Fruit fly (Drosophila melanogaster) S2 (cell line): ENCODE measurements around the gene CG9173.
"Not testable (repeated sequence)": the region's sequence is repeated elsewhere in the genome, so short reads cannot be mapped to it uniquely, and the experiment has no call there.

Experiments
- CG8478 ChIP-seq: fragments of >200 bp; optimal IDR thresholded peaks from 2 replicates; lab custom pipeline; 2018
- CTCF ChIP-seq, 2 experiments: fragments of >200 bp; optimal IDR thresholded peaks; 2 replicates each; lab custom pipeline; 2018

Gene CG9173

DNA sequence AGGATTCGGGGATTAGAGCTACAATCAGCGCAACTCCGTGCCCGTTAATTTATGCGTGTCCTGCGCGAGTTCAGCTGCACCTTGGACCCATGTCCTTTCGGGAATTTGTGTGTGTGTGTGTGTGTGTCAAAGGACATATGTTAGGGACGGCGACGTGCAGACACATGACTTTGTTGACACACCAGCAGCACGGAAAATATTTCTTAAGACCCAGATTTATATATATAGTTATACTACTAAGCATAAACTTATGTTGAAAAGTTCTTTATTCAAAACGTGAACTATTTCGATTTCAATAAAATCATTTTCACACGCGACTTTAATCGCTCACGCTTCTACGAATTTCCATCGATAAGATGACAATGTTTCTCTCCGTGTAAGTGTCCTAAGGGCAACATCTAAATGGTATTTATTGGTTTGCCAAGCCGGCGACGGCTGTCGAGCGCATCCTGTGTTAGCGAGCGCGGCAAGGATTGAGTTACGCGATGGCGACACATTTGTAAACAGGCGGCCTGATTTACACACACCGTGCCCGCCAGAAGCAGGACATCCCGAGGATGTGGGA, 8.3 kb upstream of the CG9173 start:
- TF ChIP-seq CTCF (optimal IDR thresholded peaks at IDR 0.05; lab: Kevin White, UChicago) (no peak), CG8478 (lab: Kevin White, UChicago) (no peak)

DNA sequence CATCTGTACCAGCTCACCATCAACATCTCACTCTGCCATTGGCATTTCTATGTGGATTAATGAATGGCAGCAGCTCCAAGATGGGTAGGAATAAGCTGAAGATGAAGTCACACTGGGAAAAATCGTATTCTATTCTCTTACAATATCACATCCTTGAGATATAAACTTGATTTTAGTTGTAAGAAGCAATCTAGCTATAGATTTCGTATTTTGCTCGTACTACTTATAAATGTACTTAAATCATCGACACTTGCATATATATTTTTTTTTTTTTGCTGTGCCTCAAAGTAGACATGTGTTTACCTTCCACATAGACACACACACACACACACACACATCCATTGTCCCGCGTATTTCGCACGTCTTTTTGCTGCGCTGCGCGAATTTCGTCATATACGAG, 1.2 kb upstream of the CG9173 start:
- TF ChIP-seq CG8478 (lab: Kevin White, UChicago) (no peak), CTCF (optimal IDR thresholded peaks at IDR 0.05; lab: Kevin White, UChicago) (no peak)

DNA sequence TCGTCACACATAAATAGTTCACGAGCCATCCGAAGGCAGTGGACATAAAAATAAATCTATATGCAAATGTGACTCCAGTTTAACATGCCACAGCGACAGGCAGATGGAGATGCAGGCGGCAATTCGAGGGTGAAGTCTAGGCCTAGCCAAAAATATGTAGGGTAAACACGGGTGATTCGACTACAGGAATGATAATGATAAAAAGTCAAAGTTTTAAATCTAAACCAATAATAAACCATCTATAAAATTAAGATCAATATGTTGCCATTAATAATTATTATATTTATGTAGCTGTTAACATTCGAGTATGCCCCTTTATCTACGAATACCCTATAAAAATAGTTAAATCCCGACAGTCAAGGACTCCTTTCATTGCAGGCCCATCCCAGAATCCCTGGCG, 2.3 kb downstream of the CG9173 start:
- TF ChIP-seq CG8478 (lab: Kevin White, UChicago) (no peak), CTCF (optimal IDR thresholded peaks at IDR 0.05; lab: Kevin White, UChicago) (no peak)

DNA sequence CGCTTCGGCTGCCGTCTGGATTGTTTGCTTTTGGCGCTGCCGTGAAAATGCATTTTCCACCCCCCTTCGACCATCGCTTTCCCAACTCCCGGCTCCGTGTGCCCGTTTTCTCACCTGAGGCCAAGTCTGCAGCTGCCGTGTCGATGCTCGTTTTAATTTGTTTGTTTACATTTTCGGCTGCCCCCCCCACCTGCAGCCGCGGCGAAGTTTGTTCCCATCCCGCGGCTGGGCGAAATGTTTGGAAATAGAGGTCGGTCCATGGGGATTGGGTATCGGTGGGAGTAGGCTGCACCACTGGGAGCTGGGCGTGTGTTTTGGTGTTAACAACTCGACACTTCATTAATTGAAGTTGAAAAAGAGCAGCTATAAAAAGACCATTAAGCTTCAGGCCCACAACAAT, 3.3 kb downstream of the CG9173 start:
- TF ChIP-seq CTCF (optimal IDR thresholded peaks at IDR 0.05; lab: Kevin White, UChicago), result no peak
- no peak for TF ChIP-seq CG8478 (lab: Kevin White, UChicago)

DNA sequence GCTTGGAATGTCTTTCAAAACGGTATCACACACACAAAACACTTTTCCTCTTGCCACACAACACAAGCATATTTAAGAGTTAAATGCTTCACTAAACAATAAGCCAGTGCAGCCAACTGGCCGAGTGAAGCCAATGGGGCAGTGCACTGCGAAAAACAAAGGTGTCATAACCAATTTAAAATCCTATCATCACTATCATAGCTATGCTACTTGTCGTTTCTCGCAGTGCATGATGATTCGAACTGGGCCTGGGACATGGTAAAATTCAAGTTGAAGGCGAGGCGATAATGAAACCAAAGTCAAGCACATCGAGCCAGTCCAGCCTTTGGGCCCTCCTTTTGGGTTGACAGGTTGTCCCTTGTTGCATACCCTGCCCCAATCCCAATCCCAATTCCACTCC, 4.5 kb downstream of the CG9173 start:
- TF ChIP-seq CG8478 (lab: Kevin White, UChicago) (no peak), CTCF (optimal IDR thresholded peaks at IDR 0.05; lab: Kevin White, UChicago) (no peak)

DNA sequence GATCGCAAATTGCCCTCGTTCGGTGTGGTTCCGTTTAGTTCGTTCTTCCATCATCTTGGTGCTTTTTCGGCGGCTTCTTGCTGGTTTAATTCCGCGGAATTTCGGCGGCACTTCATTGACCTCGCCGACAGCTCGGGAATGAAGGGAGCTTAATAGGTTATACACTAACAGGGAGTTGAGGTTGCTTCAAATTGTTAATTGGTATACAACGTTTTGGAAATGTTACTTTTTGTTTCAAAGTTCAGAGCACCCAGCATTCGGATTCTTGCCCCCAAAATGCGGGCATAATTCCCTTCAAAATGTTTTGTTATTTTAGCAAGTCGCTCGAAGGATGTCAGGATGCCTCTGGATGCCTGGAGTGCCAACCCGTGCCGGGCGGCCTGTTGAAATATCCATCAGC, 5.4 kb downstream of the CG9173 start:
- TF ChIP-seq CG8478 (lab: Kevin White, UChicago), result no peak
- TF ChIP-seq CTCF (optimal IDR thresholded peaks at IDR 0.05; lab: Kevin White, UChicago), result no peak

DNA sequence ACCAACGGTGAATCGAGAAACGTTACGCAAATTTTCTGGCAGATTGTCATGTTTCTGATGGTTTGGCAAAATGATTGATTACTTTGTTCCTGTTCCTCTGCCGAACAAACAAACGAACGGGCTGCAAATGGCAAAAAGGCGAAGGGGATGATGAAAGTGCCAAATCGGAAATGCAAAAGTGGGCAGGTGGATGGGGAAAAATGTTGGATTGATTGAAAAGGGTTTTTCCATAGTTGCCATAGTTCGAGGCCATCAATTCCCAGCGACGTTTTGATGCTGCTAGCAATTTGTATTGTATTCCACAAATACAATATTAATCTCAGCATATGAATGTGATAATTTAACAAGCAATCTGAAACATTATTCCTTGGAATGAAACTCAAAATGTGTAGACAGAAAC, 7.3 kb downstream of the CG9173 start, which contains the start of gene FucTD:
TSS of gene FucTD (plus strand) at position 301 of the 400 bp plus-strand sequence.
- TF ChIP-seq CG8478 (lab: Kevin White, UChicago), result no peak
- no peak for TF ChIP-seq CTCF (optimal IDR thresholded peaks at IDR 0.05; lab: Kevin White, UChicago)

DNA sequence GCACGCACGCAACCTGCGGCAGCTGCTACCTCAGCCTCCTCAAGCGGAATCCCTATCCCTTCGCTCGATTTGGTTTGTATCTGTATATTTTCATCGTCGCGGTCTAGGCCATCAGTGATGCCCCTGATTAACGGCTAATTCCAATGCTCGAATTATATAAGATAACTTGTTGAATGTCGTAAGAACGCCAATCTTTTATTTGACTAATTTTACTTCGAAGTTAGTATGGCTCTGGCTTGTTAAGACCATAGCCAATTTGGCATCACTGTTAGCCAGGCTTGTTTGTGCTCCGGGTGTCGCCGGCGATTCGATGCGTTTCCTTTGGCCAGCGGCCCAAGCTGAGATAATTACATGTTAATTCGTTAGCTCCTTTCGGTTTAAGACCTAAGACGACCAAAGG, 9.2 kb downstream of the CG9173 start:
- TF ChIP-seq CG8478 (lab: Kevin White, UChicago), result no peak
- no peak for TF ChIP-seq CTCF (optimal IDR thresholded peaks at IDR 0.05; lab: Kevin White, UChicago)

DNA sequence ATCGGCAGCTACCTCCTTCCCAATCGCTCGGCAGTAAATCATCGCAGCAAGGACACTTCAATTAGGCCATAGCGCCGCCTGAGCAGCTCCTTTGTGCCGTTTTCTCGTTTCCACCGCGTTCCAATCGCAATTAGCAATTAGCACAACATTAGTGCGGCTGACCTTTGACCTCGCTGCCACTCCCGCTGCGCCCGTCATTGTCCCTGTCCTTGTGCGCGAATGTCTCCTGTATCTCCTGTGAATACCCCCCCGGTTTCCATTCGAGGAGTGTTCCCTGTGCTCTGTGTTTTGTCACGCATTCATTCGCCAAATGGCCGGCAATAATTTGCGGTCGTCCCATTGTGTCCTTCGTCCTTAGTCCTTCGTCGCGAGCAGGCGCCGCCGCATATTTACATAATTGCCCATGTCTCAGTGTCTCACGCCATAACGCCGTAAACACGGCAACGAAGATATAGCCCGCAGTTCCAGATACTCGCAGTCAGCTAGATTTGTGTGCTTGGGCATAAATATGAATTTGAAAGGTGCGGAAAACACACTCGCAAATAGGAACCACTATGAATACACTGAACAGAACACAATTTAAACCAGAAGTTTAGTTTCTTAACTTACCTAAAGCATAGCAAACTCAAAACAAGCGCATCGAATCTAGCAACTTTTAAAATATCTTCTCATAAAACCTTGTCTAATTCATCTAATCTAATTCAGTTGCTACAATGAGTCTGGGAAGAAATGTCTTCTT, 12.7 kb downstream of the CG9173 start, which contains the start of gene CG9168:
TSS of gene CG9168 (plus strand) at position 689 of the 739 bp plus-strand sequence.
- TF ChIP-seq CTCF (optimal IDR thresholded peaks at IDR 0.05; lab: Kevin White, UChicago) (no peak), CG8478 (lab: Kevin White, UChicago) (no peak)

DNA sequence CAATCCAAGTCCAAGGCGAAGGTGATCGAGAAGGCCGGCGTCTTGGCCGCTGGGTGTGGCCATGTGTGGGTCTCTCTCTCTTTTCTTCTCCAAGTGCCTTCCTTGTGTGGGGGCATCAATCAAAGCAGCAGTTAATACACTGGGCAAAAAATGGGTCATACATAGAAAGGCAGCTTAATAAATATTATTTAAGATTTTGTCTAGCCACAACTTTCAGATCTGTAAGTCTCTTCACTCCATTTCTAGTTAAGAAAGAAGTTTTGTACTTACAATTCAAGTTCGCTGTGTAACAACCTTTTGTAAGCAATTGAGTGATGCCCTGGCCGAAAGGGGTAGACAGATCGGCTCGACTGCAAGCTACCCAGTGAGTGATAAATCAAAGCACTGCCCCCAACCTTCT, 15.2 kb downstream of the CG9173 start:
- TF ChIP-seq CG8478 (lab: Kevin White, UChicago) (no peak), CTCF (optimal IDR thresholded peaks at IDR 0.05; lab: Kevin White, UChicago) (no peak)

DNA sequence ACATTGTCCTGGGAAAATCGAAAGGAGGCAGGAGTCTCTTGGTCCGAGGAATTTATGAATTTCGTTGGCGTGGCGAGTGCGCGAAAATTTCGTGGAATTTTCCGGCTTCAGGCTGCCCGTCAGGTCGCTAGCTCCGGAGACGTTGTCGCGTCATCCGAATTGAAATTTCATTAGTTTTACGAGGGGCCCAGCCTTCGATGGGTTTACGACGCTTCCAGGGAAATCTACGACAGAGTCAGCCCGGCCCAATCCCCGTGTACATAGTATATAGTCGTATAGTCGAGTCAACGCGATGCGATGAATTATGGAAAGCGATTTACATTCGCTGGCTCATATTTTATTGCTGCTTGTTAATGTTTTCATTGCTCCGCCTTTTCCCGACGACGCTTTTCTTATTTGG, 18.7 kb downstream of the CG9173 start:
- TF ChIP-seq CG8478 (lab: Kevin White, UChicago) (no peak), CTCF (optimal IDR thresholded peaks at IDR 0.05; lab: Kevin White, UChicago) (no peak)

DNA sequence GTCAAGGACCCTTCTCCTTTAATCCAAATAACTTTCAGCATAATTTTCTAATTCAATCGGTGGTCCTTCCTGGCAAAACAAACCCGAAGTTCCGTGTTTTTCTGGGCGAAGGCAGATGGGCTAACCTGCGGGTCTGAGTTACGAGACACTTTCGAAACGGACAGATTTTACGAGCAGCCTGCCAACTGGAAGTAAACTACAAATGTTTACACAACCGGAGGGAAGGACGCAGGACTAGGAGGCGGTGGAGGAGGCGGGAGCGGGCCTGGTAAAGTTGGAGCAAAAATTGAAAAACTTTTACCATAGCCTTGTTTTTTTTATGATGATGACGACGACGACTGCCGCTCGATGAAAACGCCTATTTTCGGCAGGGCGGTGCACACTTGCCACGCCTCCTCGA, 21.1 kb downstream of the CG9173 start:
- TF ChIP-seq CTCF (optimal IDR thresholded peaks at IDR 0.05; lab: Kevin White, UChicago) (no peak), CG8478 (lab: Kevin White, UChicago) (no peak)

DNA sequence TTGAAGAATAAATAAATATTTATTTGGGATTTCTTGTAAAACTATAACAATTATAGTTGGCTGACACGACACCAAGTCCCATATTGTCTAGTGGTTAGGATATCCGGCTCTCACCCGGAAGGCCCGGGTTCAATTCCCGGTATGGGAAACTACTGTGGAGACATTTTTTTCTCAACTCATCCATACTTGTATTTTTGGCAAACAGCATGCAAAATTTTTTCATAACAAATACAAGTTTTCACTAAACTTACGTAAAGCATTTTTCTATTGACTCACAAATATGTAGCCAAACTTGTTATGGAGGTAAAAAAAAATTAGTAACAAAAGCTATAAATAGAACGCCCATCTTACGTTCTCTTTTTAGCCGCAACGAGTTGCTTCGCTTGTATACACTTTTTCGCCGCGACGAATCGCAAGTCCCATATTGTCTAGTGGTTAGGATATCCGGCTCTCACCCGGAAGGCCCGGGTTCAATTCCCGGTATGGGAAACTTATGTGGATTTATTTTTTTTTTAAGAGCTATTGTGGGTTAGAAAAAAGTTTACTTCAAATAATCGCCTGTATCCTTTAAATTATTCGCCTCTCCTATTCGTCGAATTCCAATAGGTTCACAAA, 21.8 kb downstream of the CG9173 start:
- TF ChIP-seq CG8478 (lab: Kevin White, UChicago), result no peak
- no peak for TF ChIP-seq CTCF (optimal IDR thresholded peaks at IDR 0.05; lab: Kevin White, UChicago)

DNA sequence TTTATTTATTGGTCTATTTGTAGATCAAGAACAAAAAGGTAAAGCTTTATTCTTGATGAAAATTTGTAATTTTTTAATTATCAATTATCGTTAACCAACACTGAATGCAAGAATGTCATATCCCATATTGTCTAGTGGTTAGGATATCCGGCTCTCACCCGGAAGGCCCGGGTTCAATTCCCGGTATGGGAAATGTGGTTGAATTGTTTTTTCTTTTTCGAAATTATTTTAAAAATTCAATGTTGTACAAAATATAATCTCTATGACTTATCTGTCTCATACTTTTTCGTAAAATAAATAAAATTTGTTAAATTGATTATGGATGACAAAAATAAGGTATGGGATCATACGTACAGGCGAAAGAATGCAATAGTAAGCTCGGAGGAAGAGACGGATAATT, 25.0 kb downstream of the CG9173 start, which contains the start of gene CG32320:
TSS of gene CG32320 (plus strand) at position 301 of the 400 bp plus-strand sequence.
- TF ChIP-seq CG8478 (lab: Kevin White, UChicago); CTCF (optimal IDR thresholded peaks at IDR 0.05; lab: Kevin White, UChicago): not testable (repeated sequence)

DNA sequence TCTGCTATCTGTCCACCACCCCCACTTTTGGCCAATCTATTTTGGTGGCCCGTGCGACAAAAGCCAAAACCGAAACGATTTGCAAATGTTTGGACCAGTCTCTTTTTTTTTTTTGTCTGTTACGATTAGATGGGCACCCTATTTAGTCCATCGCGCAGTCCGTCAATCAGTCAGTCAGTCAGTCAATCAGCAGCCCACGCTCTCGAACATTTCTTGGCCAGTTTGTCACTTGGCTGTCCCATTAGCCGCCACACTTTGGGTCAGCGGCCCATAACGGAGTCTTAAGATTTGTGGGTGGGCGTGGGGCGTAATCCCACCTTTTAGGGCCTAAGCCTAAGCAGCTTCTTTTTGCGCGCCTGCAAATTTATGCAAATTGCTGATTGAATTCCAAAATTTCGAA, 28.8 kb downstream of the CG9173 start:
- TF ChIP-seq CTCF (optimal IDR thresholded peaks at IDR 0.05; lab: Kevin White, UChicago) (no peak), CG8478 (lab: Kevin White, UChicago) (no peak)
